Fruit fly (Drosophila melanogaster) whole organism, embryonic: Measurements from ENCODE around the gene CG32280.

Experiments
- Antp ChIP-seq: fragments of 200-800 bp; sonication (Bioruptor generic); optimal IDR thresholded peaks from 3 replicates; lab custom pipeline; 2016; ENCODE audit warnings: missing biosample characterization, missing genetic modification characterization
- CG10274 ChIP-seq: fragments of 200-800 bp; sonication (Bioruptor generic); optimal IDR thresholded peaks from 3 replicates; lab custom pipeline; 2017; ENCODE audit warnings: missing biosample characterization, mild to moderate bottlenecking, missing genetic modification characterization
- CG10543 ChIP-seq: fragments of 200-800 bp; sonication (Bioruptor generic); optimal IDR thresholded peaks from 3 replicates; lab custom pipeline; 2017; ENCODE audit warnings: missing biosample characterization, mild to moderate bottlenecking, missing genetic modification characterization, moderate library complexity
- CG11085 ChIP-seq: fragments of 200-800 bp; sonication (Bioruptor generic); IDR thresholded peaks from 2 replicates; pipeline ENCODE4 v1.3.6; 2022; ENCODE audit warnings: missing biosample characterization, missing genetic modification characterization
- CG12104 ChIP-seq: fragments of 200-800 bp; sonication (Bioruptor generic); optimal IDR thresholded peaks from 3 replicates; lab custom pipeline; 2016; ENCODE audit warnings: missing biosample characterization, missing genetic modification characterization
- CG14014 ChIP-seq: fragments of 200-800 bp; sonication (Bioruptor generic); IDR thresholded peaks from 2 replicates; pipeline ENCODE4 v1.3.6; 2022; ENCODE audit warnings: missing biosample characterization, missing genetic modification characterization
- CG14667 ChIP-seq: fragments of 200-800 bp; sonication (Bioruptor generic); IDR thresholded peaks from 2 replicates; pipeline ENCODE4 v1.3.6; 2022; ENCODE audit warnings: missing biosample characterization, missing genetic modification characterization
- CG15269 ChIP-seq: fragments of 200-800 bp; sonication (Bioruptor generic); optimal IDR thresholded peaks from 2 replicates; lab custom pipeline; 2018; ENCODE audit warnings: missing biosample characterization, mild to moderate bottlenecking, missing genetic modification characterization, moderate library complexity
- CG16863 ChIP-seq: fragments of 200-800 bp; sonication (Bioruptor generic); optimal IDR thresholded peaks from 3 replicates; lab custom pipeline; 2016; ENCODE audit warnings: missing biosample characterization, missing genetic modification characterization
- CG17568 ChIP-seq: fragments of 200-800 bp; sonication (Bioruptor generic); optimal IDR thresholded peaks from 2 replicates; lab custom pipeline; 2018; ENCODE audit warnings: missing biosample characterization, mild to moderate bottlenecking, missing genetic modification characterization, moderate library complexity
- CG18764 ChIP-seq: fragments of 200-800 bp; sonication (Bioruptor generic); optimal IDR thresholded peaks from 3 replicates; lab custom pipeline; 2016; ENCODE audit warnings: missing biosample characterization, missing genetic modification characterization
- CG2129 ChIP-seq: fragments of 200-800 bp; sonication (Bioruptor generic); IDR thresholded peaks from 2 replicates; pipeline ENCODE4 v1.3.6; 2022; ENCODE audit warnings: missing biosample characterization, missing genetic modification characterization; ENCODE audit not compliant: partially characterized antibody
- CG2875 ChIP-seq: fragments of 200-800 bp; sonication (Bioruptor generic); optimal IDR thresholded peaks from 2 replicates; lab custom pipeline; 2017; ENCODE audit warnings: missing biosample characterization, mild to moderate bottlenecking, missing genetic modification characterization, missing genetic modification reagents
- CG31365 ChIP-seq: fragments of 200-800 bp; sonication (Bioruptor generic); optimal IDR thresholded peaks from 2 replicates; lab custom pipeline; 2018; ENCODE audit warnings: missing biosample characterization, mild to moderate bottlenecking, missing genetic modification characterization
- CG32532 ChIP-seq: fragments of 200-800 bp; sonication (Bioruptor generic); IDR thresholded peaks from 2 replicates; pipeline ENCODE4 v1.3.6; 2022; ENCODE audit warnings: missing biosample characterization, missing genetic modification characterization
- CG33213 ChIP-seq: fragments of 200-800 bp; sonication (Bioruptor generic); optimal IDR thresholded peaks from 3 replicates; lab custom pipeline; 2016; ENCODE audit warnings: missing biosample characterization, missing genetic modification characterization
- CG4360 ChIP-seq: fragments of 200-800 bp; sonication (Bioruptor generic); IDR thresholded peaks from 2 replicates; pipeline ENCODE4 v1.3.6; 2022; ENCODE audit warnings: missing biosample characterization, missing genetic modification characterization
- CG5245 ChIP-seq: fragments of 200-800 bp; sonication (Bioruptor generic); optimal IDR thresholded peaks from 3 replicates; lab custom pipeline; 2016; ENCODE audit warnings: missing biosample characterization, missing genetic modification characterization
- CG6683 ChIP-seq: fragments of 200-800 bp; sonication (Bioruptor generic); optimal IDR thresholded peaks from 2 replicates; lab custom pipeline; 2017; ENCODE audit warnings: missing biosample characterization, mild to moderate bottlenecking, missing genetic modification characterization, missing genetic modification reagents
- CG7357 ChIP-seq: fragments of 200-800 bp; sonication (Bioruptor generic); IDR thresholded peaks from 3 replicates; pipeline ENCODE4 v1.3.6; 2022; ENCODE audit warnings: missing biosample characterization, missing genetic modification characterization
- CG7556 ChIP-seq: fragments of 200-800 bp; sonication (Bioruptor generic); optimal IDR thresholded peaks from 2 replicates; lab custom pipeline; 2017; ENCODE audit warnings: missing biosample characterization, mild to moderate bottlenecking, missing genetic modification characterization
- CG7839 ChIP-seq: fragments of 200-800 bp; sonication (Bioruptor generic); optimal IDR thresholded peaks from 3 replicates; lab custom pipeline; 2018; ENCODE audit warnings: missing biosample characterization, mild to moderate bottlenecking, missing genetic modification characterization, moderate library complexity
- CG9609 ChIP-seq: fragments of 200-800 bp; sonication (Bioruptor generic); optimal IDR thresholded peaks from 3 replicates; lab custom pipeline; 2016; ENCODE audit warnings: missing biosample characterization, missing genetic modification characterization
- CoRest ChIP-seq: fragments of 200-800 bp; sonication (Bioruptor generic); optimal IDR thresholded peaks from 3 replicates; lab custom pipeline; 2018; ENCODE audit warnings: missing biosample characterization, mild to moderate bottlenecking, missing genetic modification characterization, moderate library complexity
- HLH3B ChIP-seq: fragments of 200-800 bp; sonication (Bioruptor generic); IDR thresholded peaks from 2 replicates; pipeline ENCODE4 v1.3.6; 2022; ENCODE audit warnings: missing biosample characterization, missing genetic modification characterization
- Med ChIP-seq: fragments of 200-800 bp; sonication (Bioruptor generic); peaks from one replicate; lab custom pipeline; 2016; ENCODE audit warnings: missing biosample characterization, missing genetic modification characterization, mild to moderate bottlenecking, inconsistent platforms, moderate library complexity
- Nf-YA ChIP-seq: fragments of 200-800 bp; sonication (Bioruptor generic); IDR thresholded peaks from 2 replicates; pipeline ENCODE4 v1.3.6; 2022; ENCODE audit warnings: missing biosample characterization, missing genetic modification characterization
- Pdp1 ChIP-seq, 2 experiments: fragments of 200-800 bp; sonication (Bioruptor generic); optimal IDR thresholded peaks; 3 replicates each; lab custom pipeline; 2016; ENCODE audit warnings: missing biosample characterization in 2 of 2, missing genetic modification characterization in 2 of 2, mild to moderate bottlenecking in 1 of 2, moderate library complexity in 1 of 2
- Side ChIP-seq: fragments of 200-800 bp; sonication (Bioruptor generic); optimal IDR thresholded peaks from 2 replicates; lab custom pipeline; 2016; ENCODE audit warnings: missing biosample characterization, missing genetic modification characterization
- Sry-β ChIP-seq: fragments of 200-800 bp; sonication (Bioruptor generic); optimal IDR thresholded peaks from 2 replicates; lab custom pipeline; 2018; ENCODE audit warnings: missing biosample characterization, mild to moderate bottlenecking, missing genetic modification characterization, moderate library complexity
- ap ChIP-seq: fragments of 200-800 bp; sonication (Bioruptor generic); IDR thresholded peaks from 2 replicates; pipeline ENCODE4 v1.3.6; 2022; ENCODE audit warnings: missing biosample characterization, missing genetic modification characterization
- chif ChIP-seq, 2 experiments: fragments of 200-800 bp; sonication (Bioruptor generic); optimal IDR thresholded peaks; 3 replicates each; lab custom pipeline; 2016; ENCODE audit warnings: missing biosample characterization in 2 of 2, missing genetic modification characterization in 2 of 2
- croc ChIP-seq: fragments of 200-800 bp; sonication (Bioruptor generic); conservative IDR thresholded peaks from 3 replicates; pipeline ENCODE4 v1.3.6; 2022; ENCODE audit warnings: missing biosample characterization, missing genetic modification characterization
- cwo ChIP-seq: fragments of 200-800 bp; sonication (Bioruptor generic); optimal IDR thresholded peaks from 3 replicates; lab custom pipeline; 2017; ENCODE audit warnings: missing biosample characterization, missing genetic modification characterization, mild to moderate bottlenecking, moderate library complexity, missing genetic modification reagents
- ems ChIP-seq: fragments of 200-800 bp; sonication (Bioruptor generic); optimal IDR thresholded peaks from 3 replicates; lab custom pipeline; 2016; ENCODE audit warnings: missing biosample characterization, missing genetic modification characterization
- gfzf ChIP-seq: fragments of 200-800 bp; sonication (Bioruptor generic); optimal IDR thresholded peaks from 2 replicates; lab custom pipeline; 2016; ENCODE audit warnings: missing biosample characterization, mild to moderate bottlenecking, missing genetic modification characterization, moderate library complexity
- hb ChIP-seq: fragments of 200-800 bp; sonication (Bioruptor generic); IDR thresholded peaks from 3 replicates; pipeline ENCODE4 v1.3.6; 2022; ENCODE audit warnings: missing biosample characterization, missing genetic modification characterization; ENCODE audit not compliant: partially characterized antibody
- inv ChIP-seq: fragments of 200-800 bp; sonication (Bioruptor generic); IDR thresholded peaks from 2 replicates; pipeline ENCODE4 v1.3.6; 2022; ENCODE audit warnings: missing biosample characterization, missing genetic modification characterization; ENCODE audit not compliant: partially characterized antibody
- jigr1 ChIP-seq: fragments of 200-800 bp; sonication (Bioruptor generic); IDR thresholded peaks from 3 replicates; pipeline ENCODE4 v1.3.6; 2022; ENCODE audit warnings: missing biosample characterization, missing genetic modification characterization
- ken ChIP-seq: fragments of 200-800 bp; sonication (Bioruptor generic); IDR thresholded peaks from 3 replicates; pipeline ENCODE4 v1.3.6; 2022; ENCODE audit warnings: missing biosample characterization, missing genetic modification characterization
- lilli ChIP-seq: fragments of 200-800 bp; sonication (Bioruptor generic); optimal IDR thresholded peaks from 3 replicates; lab custom pipeline; 2016; ENCODE audit warnings: missing biosample characterization, missing genetic modification characterization
- mirr ChIP-seq: fragments of 200-800 bp; sonication (Bioruptor generic); optimal IDR thresholded peaks from 3 replicates; lab custom pipeline; 2018; ENCODE audit warnings: missing biosample characterization, mild to moderate bottlenecking, missing genetic modification characterization
- nerfin-1 ChIP-seq: fragments of 200-800 bp; sonication (Bioruptor generic); optimal IDR thresholded peaks from 3 replicates; lab custom pipeline; 2019; ENCODE audit warnings: missing biosample characterization, mild to moderate bottlenecking, missing genetic modification characterization, moderate library complexity
- p53 ChIP-seq: fragments of 200-800 bp; sonication (Bioruptor generic); optimal IDR thresholded peaks from 2 replicates; lab custom pipeline; 2016; ENCODE audit warnings: missing biosample characterization, missing genetic modification characterization
- pb ChIP-seq: fragments of 200-800 bp; sonication (Bioruptor generic); optimal IDR thresholded peaks from 3 replicates; lab custom pipeline; 2016; ENCODE audit warnings: missing biosample characterization, missing genetic modification characterization
- pho ChIP-seq: fragments of 200-800 bp; sonication (Bioruptor generic); optimal IDR thresholded peaks from 2 replicates; lab custom pipeline; 2016; ENCODE audit warnings: missing biosample characterization, missing genetic modification characterization
- salm ChIP-seq: fragments of 200-800 bp; sonication (Bioruptor generic); optimal IDR thresholded peaks from 2 replicates; lab custom pipeline; 2018; ENCODE audit warnings: missing biosample characterization, mild to moderate bottlenecking, missing genetic modification characterization
- tin ChIP-seq: fragments of 200-800 bp; sonication (Bioruptor generic); optimal IDR thresholded peaks from 3 replicates; lab custom pipeline; 2016; ENCODE audit warnings: missing biosample characterization, missing genetic modification characterization
- tx ChIP-seq: fragments of 200-800 bp; sonication (Bioruptor generic); optimal IDR thresholded peaks from 2 replicates; lab custom pipeline; 2016; ENCODE audit warnings: missing biosample characterization, missing genetic modification characterization
- vnd ChIP-seq: fragments of 200-800 bp; sonication (Bioruptor generic); IDR thresholded peaks from 3 replicates; pipeline ENCODE4 v1.3.6; 2022; ENCODE audit warnings: missing biosample characterization, missing genetic modification characterization; ENCODE audit not compliant: partially characterized antibody
- zfh1 ChIP-seq: fragments of 200-800 bp; sonication (Bioruptor generic); IDR thresholded peaks from 3 replicates; pipeline ENCODE4 v1.3.6; 2022; ENCODE audit warnings: missing biosample characterization, missing genetic modification characterization

CG32280 gene

DNA sequence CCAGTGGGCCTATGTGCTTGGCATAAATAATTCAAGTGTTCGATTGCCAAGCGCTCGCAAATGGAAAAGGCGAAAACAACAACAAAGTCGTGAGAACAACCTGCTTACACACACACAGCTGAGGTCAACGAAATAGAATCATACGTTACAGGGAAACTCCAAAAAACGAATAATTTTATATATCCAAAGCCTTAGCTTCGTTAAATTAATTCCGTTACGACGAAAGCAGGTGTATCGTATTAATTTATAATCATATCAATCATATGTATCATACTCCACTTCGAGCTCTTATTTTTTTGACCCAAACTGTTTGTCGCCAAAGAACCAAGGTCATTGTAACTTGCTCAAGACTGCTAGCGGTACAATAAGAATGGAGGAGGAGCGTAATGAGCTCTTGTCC lies 14.5 kb downstream of the CG32280 start (continued):
- TF ChIP-seq CG7839 (peak; percentile 92), CG12104 (GFP tag; lab: Kevin White, UChicago) (peak; percentile 70), lilli (GFP tag; lab: Kevin White, UChicago) (peak; percentile 88), CG4360 (GFP tag; lab: Robert Waterston, UW) (peak; percentile 74), pb (GFP tag; lab: Kevin White, UChicago) (peak; percentile 68), CG9609 (GFP tag; lab: Kevin White, UChicago) (peak; percentile 69), CG2129 (GFP tag; lab: Robert Waterston, UW) (no peak), tx (GFP tag; lab: Kevin White, UChicago) (peak; percentile 35), CG11085 (GFP tag; lab: Robert Waterston, UW) (peak; percentile 79), CG2875 (peak; percentile 83), CG10543 (peak; percentile 26), Med (GFP tag; lab: Kevin White, UChicago) (peak; percentile 97), ken (GFP tag; lab: Robert Waterston, UW) (peak; percentile 71; the same call in 2 of the 3 replicates), CG10274 (GFP tag; lab: Kevin White, UChicago) (peak; percentile 60), CG17568 (GFP tag; lab: Kevin White, UChicago) (no peak), Antp (GFP tag; lab: Kevin White, UChicago) (peak; percentile 81), salm (tag; lab: Kevin White, UChicago) (no peak), nerfin-1 (peak; percentile 52), p53 (GFP tag; lab: Kevin White, UChicago) (no peak), tin (peak; percentile 86), cwo (GFP tag; lab: Kevin White, UChicago) (peak; percentile 85), ap (GFP tag; lab: Robert Waterston, UW) (peak; percentile 61), CG33213 (GFP tag; lab: Kevin White, UChicago) (peak; percentile 80), CG14014 (GFP tag; lab: Robert Waterston, UW) (peak; percentile 89), Sry-β (GFP tag; lab: Kevin White, UChicago) (no peak), CG7556 (GFP tag; lab: Kevin White, UChicago) (peak; percentile 88), Nf-YA (GFP tag; lab: Robert Waterston, UW) (peak; percentile 72), CG16863 (GFP tag; lab: Kevin White, UChicago) (peak; percentile 79), hb (GFP tag; lab: Robert Waterston, UW) (no peak), CG14667 (peak; percentile 75), CG5245 (GFP tag; lab: Kevin White, UChicago) (peak; percentile 84), CG6683 (GFP tag; lab: Kevin White, UChicago) (peak; percentile 79), croc (GFP tag; lab: Robert Waterston, UW) (peak; percentile 83), HLH3B (GFP tag; lab: Robert Waterston, UW) (peak; percentile 86), vnd (GFP tag; lab: Robert Waterston, UW) (no peak), CoRest (tag; lab: Kevin White, UChicago) (no peak), chif (GFP tag; optimal IDR thresholded peaks at IDR 0.05; lab: Kevin White, UChicago) (peak; percentile 69 to 87), CG7357 (peak; percentile 78), gfzf (GFP tag; lab: Kevin White, UChicago) (no peak), ems (GFP tag; lab: Kevin White, UChicago) (peak; percentile 88), CG18764 (GFP tag; lab: Kevin White, UChicago) (peak; percentile 76), CG32532 (GFP tag; lab: Robert Waterston, UW) (peak; percentile 89), Side (peak; percentile 86), Pdp1 (GFP tag; optimal IDR thresholded peaks at IDR 0.05; lab: Kevin White, UChicago) (peak in 1 of 2 experiments; percentile 89), mirr (GFP tag; lab: Kevin White, UChicago) (peak; percentile 53), inv (GFP tag; lab: Robert Waterston, UW) (no peak), zfh1 (GFP tag; lab: Robert Waterston, UW) (peak; percentile 89), CG31365 (peak; percentile 72), pho (GFP tag; lab: Kevin White, UChicago) (peak; percentile 54), CG15269 (tag; lab: Kevin White, UChicago) (peak; percentile 91), jigr1 (GFP tag; lab: Robert Waterston, UW) (peak; percentile 23; the same call in 1 of the 3 replicates)
